Worm (Caenorhabditis elegans) whole organism, late embryonic: ENCODE results near the gene ZK353.2.
A peak's percentile ranks its signal among the peaks of the same experiment; 100 is the strongest.

Source experiments
- C08G9.2 ChIP-seq: sonication (generic microtip); optimal IDR thresholded peaks from 2 replicates; lab custom pipeline; 2016; ENCODE audit warnings: mild to moderate bottlenecking, missing genetic modification characterization, moderate library complexity, missing compliant biosample characterization
- C38D4.7 ChIP-seq: fragments of 200-800 bp; sonication (Bioruptor generic); optimal IDR thresholded peaks from 2 replicates; lab custom pipeline; 2018; ENCODE audit warnings: mild to moderate bottlenecking, missing genetic modification characterization, moderate library complexity, missing compliant biosample characterization
- F13H6.1 ChIP-seq: sonication (generic microtip); optimal IDR thresholded peaks from 2 replicates; lab custom pipeline; 2016; ENCODE audit warnings: missing genetic modification characterization, missing compliant biosample characterization
- Y22D7AL.16 ChIP-seq: sonication (generic microtip); optimal IDR thresholded peaks from 2 replicates; lab custom pipeline; 2016; ENCODE audit warnings: missing genetic modification characterization, missing compliant biosample characterization
- ceh-14 ChIP-seq: sonication (generic microtip); optimal IDR thresholded peaks from 2 replicates; lab custom pipeline; 2016; ENCODE audit warnings: missing genotype, missing genetic modification characterization, missing compliant biosample characterization
- ceh-18 ChIP-seq: sonication (generic microtip); optimal IDR thresholded peaks from 2 replicates; lab custom pipeline; 2016; ENCODE audit warnings: missing genetic modification characterization, missing compliant biosample characterization
- ceh-19 ChIP-seq: fragments of 200-800 bp; sonication (Bioruptor generic); optimal IDR thresholded peaks from 2 replicates; lab custom pipeline; 2018; ENCODE audit warnings: mild to moderate bottlenecking, missing genetic modification characterization, missing compliant biosample characterization
- ceh-2 ChIP-seq: sonication (generic microtip); optimal IDR thresholded peaks from 2 replicates; lab custom pipeline; 2016; ENCODE audit warnings: missing genotype, missing genetic modification characterization, missing compliant biosample characterization
- ceh-22 ChIP-seq: sonication (generic microtip); optimal IDR thresholded peaks from 2 replicates; lab custom pipeline; 2017; ENCODE audit warnings: missing biosample characterization, missing genetic modification characterization
- ceh-24 ChIP-seq: sonication (generic microtip); optimal IDR thresholded peaks from 2 replicates; lab custom pipeline; 2016; ENCODE audit warnings: mild to moderate bottlenecking, missing genetic modification characterization, missing compliant biosample characterization
- ceh-30 ChIP-seq: fragments of 150-350 bp; optimal IDR thresholded peaks from 2 replicates; lab custom pipeline; 2014; ENCODE audit warnings: missing biosample characterization, missing genetic modification characterization
- ceh-34 ChIP-seq: sonication (generic microtip); optimal IDR thresholded peaks from 2 replicates; lab custom pipeline; 2016; ENCODE audit warnings: mild to moderate bottlenecking, missing genetic modification characterization, missing compliant biosample characterization
- ceh-45 ChIP-seq: fragments of 200-800 bp; sonication (Bioruptor generic); IDR thresholded peaks from 2 replicates; pipeline ENCODE4 v1.3.6; 2022; ENCODE audit warnings: missing genetic modification reagents, missing genetic modification characterization, missing compliant biosample characterization
- ceh-48 ChIP-seq: sonication (generic microtip); optimal IDR thresholded peaks from 2 replicates; lab custom pipeline; 2016; ENCODE audit warnings: missing genetic modification characterization, inconsistent platforms, missing compliant biosample characterization
- che-1 ChIP-seq: sonication (generic microtip); optimal IDR thresholded peaks from 2 replicates; lab custom pipeline; 2016; ENCODE audit warnings: mild to moderate bottlenecking, missing genetic modification characterization, missing compliant biosample characterization
- dmd-4 ChIP-seq: sonication (generic microtip); optimal IDR thresholded peaks from 2 replicates; lab custom pipeline; 2016; ENCODE audit warnings: borderline replicate concordance, missing genetic modification characterization, missing compliant biosample characterization
- dve-1 ChIP-seq: sonication (generic microtip); optimal IDR thresholded peaks from 2 replicates; lab custom pipeline; 2017; ENCODE audit warnings: antibody characterized with exemption, mild to moderate bottlenecking, missing genetic modification characterization, missing compliant biosample characterization
- elt-2 ChIP-seq: sonication (generic microtip); optimal IDR thresholded peaks from 2 replicates; lab custom pipeline; 2016; ENCODE audit warnings: missing genetic modification reagents, missing genetic modification characterization, missing compliant biosample characterization
- elt-4 ChIP-seq: sonication (generic microtip); optimal IDR thresholded peaks from 2 replicates; lab custom pipeline; 2016; ENCODE audit warnings: missing genetic modification characterization, missing compliant biosample characterization
- ets-4 ChIP-seq: sonication (generic microtip); optimal IDR thresholded peaks from 2 replicates; lab custom pipeline; 2016; ENCODE audit warnings: missing genetic modification characterization, missing compliant biosample characterization
- eyg-1 ChIP-seq: sonication (generic microtip); optimal IDR thresholded peaks from 2 replicates; lab custom pipeline; 2016; ENCODE audit warnings: missing genotype, missing genetic modification characterization, missing compliant biosample characterization
- fax-1 ChIP-seq: sonication (generic microtip); optimal IDR thresholded peaks from 2 replicates; lab custom pipeline; 2016; ENCODE audit warnings: missing genotype, missing genetic modification characterization, missing compliant biosample characterization
- fkh-10 ChIP-seq: fragments of 150-350 bp; optimal IDR thresholded peaks from 2 replicates; lab custom pipeline; 2014; ENCODE audit warnings: missing biosample characterization, missing genetic modification reagents, missing genetic modification characterization
- fkh-6 ChIP-seq: sonication (generic microtip); optimal IDR thresholded peaks from 2 replicates; lab custom pipeline; 2016; ENCODE audit warnings: missing genetic modification characterization, missing compliant biosample characterization
- gmeb-2 ChIP-seq: sonication (generic microtip); optimal IDR thresholded peaks from 2 replicates; lab custom pipeline; 2016; ENCODE audit warnings: missing genetic modification characterization, inconsistent platforms, missing compliant biosample characterization
- hlh-15 ChIP-seq: sonication (generic microtip); optimal IDR thresholded peaks from 2 replicates; lab custom pipeline; 2016; ENCODE audit warnings: missing genetic modification characterization, missing compliant biosample characterization
- hlh-6 ChIP-seq: sonication (generic microtip); optimal IDR thresholded peaks from 2 replicates; lab custom pipeline; 2016; ENCODE audit warnings: missing genotype, missing genetic modification characterization, missing compliant biosample characterization
- lin-11 ChIP-seq: fragments of 200-800 bp; sonication (Bioruptor generic); optimal IDR thresholded peaks from 2 replicates; lab custom pipeline; 2018; ENCODE audit warnings: mild to moderate bottlenecking, missing genetic modification characterization, missing compliant biosample characterization
- madf-2 ChIP-seq: sonication (generic microtip); optimal IDR thresholded peaks from 2 replicates; lab custom pipeline; 2017; ENCODE audit warnings: missing genetic modification characterization, missing compliant biosample characterization
- mec-3 ChIP-seq: sonication (generic microtip); optimal IDR thresholded peaks from 2 replicates; lab custom pipeline; 2016; ENCODE audit warnings: borderline replicate concordance, missing genetic modification characterization, missing compliant biosample characterization
- nfya-1 ChIP-seq: sonication (generic microtip); optimal IDR thresholded peaks from 2 replicates; lab custom pipeline; 2017; ENCODE audit warnings: missing genetic modification characterization, mild to moderate bottlenecking, missing compliant biosample characterization, antibody characterized with exemption, moderate library complexity
- nhr-232 ChIP-seq: sonication (generic microtip); optimal IDR thresholded peaks from 2 replicates; lab custom pipeline; 2016; ENCODE audit warnings: missing genetic modification characterization, missing compliant biosample characterization
- odd-2 ChIP-seq: sonication (generic microtip); optimal IDR thresholded peaks from 2 replicates; lab custom pipeline; 2017; ENCODE audit warnings: antibody characterized with exemption, mild to moderate bottlenecking, missing genetic modification characterization, missing compliant biosample characterization
- pag-3 ChIP-seq: sonication (generic microtip); optimal IDR thresholded peaks from 2 replicates; lab custom pipeline; 2016; ENCODE audit warnings: missing compliant biosample characterization, missing genetic modification characterization, borderline replicate concordance
- pat-9 ChIP-seq: fragments of 200-800 bp; sonication (Bioruptor generic); optimal IDR thresholded peaks from 2 replicates; lab custom pipeline; 2018; ENCODE audit warnings: mild to moderate bottlenecking, missing genetic modification characterization, moderate library complexity, missing compliant biosample characterization
- pha-2 ChIP-seq: sonication (generic microtip); optimal IDR thresholded peaks from 2 replicates; lab custom pipeline; 2017; ENCODE audit warnings: mild to moderate bottlenecking, missing genetic modification characterization, missing compliant biosample characterization
- pqm-1 ChIP-seq: sonication (generic microtip); optimal IDR thresholded peaks from 2 replicates; lab custom pipeline; 2016; ENCODE audit warnings: missing genetic modification characterization, missing compliant biosample characterization
- pros-1 ChIP-seq: fragments of 150-350 bp; optimal IDR thresholded peaks from 2 replicates; lab custom pipeline; 2014; ENCODE audit warnings: missing biosample characterization, missing genetic modification reagents, missing genetic modification characterization
- ref-2 ChIP-seq: sonication (generic microtip); optimal IDR thresholded peaks from 2 replicates; lab custom pipeline; 2016; ENCODE audit warnings: missing genetic modification characterization, missing compliant biosample characterization
- rnt-1 ChIP-seq: sonication (generic microtip); optimal IDR thresholded peaks from 2 replicates; lab custom pipeline; 2016; ENCODE audit warnings: missing genetic modification characterization, missing compliant biosample characterization
- sdc-2 ChIP-seq: sonication (generic microtip); optimal IDR thresholded peaks from 2 replicates; lab custom pipeline; 2016; ENCODE audit warnings: missing genotype, missing genetic modification characterization, missing compliant biosample characterization
- sox-2 ChIP-seq: fragments of 200-800 bp; sonication (Bioruptor generic); IDR thresholded peaks from 2 replicates; pipeline ENCODE4 v1.3.6; 2022; ENCODE audit warnings: missing genetic modification reagents, missing genetic modification characterization, missing compliant biosample characterization
- sox-4 ChIP-seq: sonication (generic microtip); optimal IDR thresholded peaks from 2 replicates; lab custom pipeline; 2017; ENCODE audit warnings: mild to moderate bottlenecking, missing genetic modification characterization, inconsistent platforms, missing compliant biosample characterization
- syd-9 ChIP-seq: sonication (generic microtip); optimal IDR thresholded peaks from 2 replicates; lab custom pipeline; 2016; ENCODE audit warnings: mild to moderate bottlenecking, missing genetic modification characterization, moderate library complexity, missing compliant biosample characterization
- tbx-7 ChIP-seq: sonication (generic microtip); optimal IDR thresholded peaks from 2 replicates; lab custom pipeline; 2016; ENCODE audit warnings: missing genotype, missing genetic modification characterization, missing compliant biosample characterization
- ttx-3 ChIP-seq: sonication (generic microtip); optimal IDR thresholded peaks from 2 replicates; lab custom pipeline; 2016; ENCODE audit warnings: missing genetic modification reagents, missing genetic modification characterization, missing compliant biosample characterization
- unc-3 ChIP-seq, 2 experiments: fragments of 200-800 bp in 1 of 2; sonication (Bioruptor generic) in 1 of 2; sonication (generic microtip) in 1 of 2; conservative IDR thresholded peaks in 1 of 2; optimal IDR thresholded peaks in 1 of 2; 2 replicates each; pipeline versions ENCODE4 v1.3.6 to Lab custom; 2016 to 2022; ENCODE audit warnings: missing compliant biosample characterization in 2 of 2, missing genetic modification characterization in 2 of 2, missing genetic modification reagents in 1 of 2
- unc-42 ChIP-seq: sonication (generic microtip); optimal IDR thresholded peaks from 2 replicates; lab custom pipeline; 2016; ENCODE audit warnings: missing genotype, missing genetic modification characterization, missing compliant biosample characterization
- unc-55 ChIP-seq: sonication (generic microtip); optimal IDR thresholded peaks from 2 replicates; lab custom pipeline; 2017; ENCODE audit warnings: missing biosample characterization, missing genetic modification reagents, missing genetic modification characterization
- unc-86 ChIP-seq: sonication (generic microtip); optimal IDR thresholded peaks from 2 replicates; lab custom pipeline; 2016; ENCODE audit warnings: missing genetic modification characterization, missing compliant biosample characterization
- zip-5 ChIP-seq: sonication (generic microtip); optimal IDR thresholded peaks from 2 replicates; lab custom pipeline; 2016; ENCODE audit warnings: missing genetic modification characterization, missing compliant biosample characterization

ZK353.2 gene

DNA sequence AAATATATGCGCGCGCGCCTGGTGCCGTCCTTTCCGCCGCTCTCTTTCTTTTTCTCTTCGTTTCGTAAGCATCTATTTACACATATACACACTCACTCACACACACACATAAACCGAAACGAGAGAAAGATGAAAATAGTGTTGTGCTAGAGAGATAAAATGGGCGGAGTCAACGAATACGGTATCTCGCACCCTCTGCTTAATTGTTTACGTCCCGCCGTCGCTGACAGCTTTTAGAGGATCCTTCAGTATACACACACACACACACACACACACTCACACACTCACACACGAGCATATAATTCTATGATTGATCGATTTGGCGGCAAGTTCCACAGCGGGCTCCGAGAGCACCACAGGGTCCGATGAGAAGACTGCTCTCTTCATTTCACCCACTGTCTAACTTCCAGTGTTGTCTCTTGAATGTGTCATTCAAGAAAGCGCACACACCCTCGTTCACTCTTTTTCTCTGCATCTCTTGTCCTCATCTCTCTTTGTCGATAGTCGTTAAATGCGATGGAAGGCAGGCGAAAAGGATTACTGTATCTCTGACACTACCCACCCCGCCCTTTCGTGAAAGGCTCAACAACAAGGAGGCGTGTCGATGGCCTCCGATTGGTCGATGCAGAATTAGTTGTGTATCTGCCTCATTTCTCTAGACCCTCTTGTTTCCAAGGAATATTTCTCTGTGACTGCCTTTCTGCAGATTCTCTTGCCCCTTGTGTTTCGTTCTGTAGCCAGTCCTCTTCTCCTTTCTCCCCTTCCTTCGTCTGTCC is 18.9 kb downstream of the ZK353.2 start (continued):
- TF ChIP-seq elt-2 (tag; lab: Kevin White, UChicago): peak; percentile 35
- peak; percentile 100 for TF ChIP-seq nfya-1 (tag; lab: Kevin White, UChicago)
- TF ChIP-seq sox-2 (GFP tag; lab: Robert Waterston, UW): peak; percentile 61
- TF ChIP-seq ceh-45 (GFP tag; lab: Robert Waterston, UW): no peak
- TF ChIP-seq hlh-15: no peak
- no peak for TF ChIP-seq fax-1
- no peak for TF ChIP-seq zip-5
- no peak for TF ChIP-seq nhr-232 (tag; lab: Kevin White, UChicago)
- peak; percentile 25 for TF ChIP-seq sdc-2
- TF ChIP-seq madf-2 (tag; lab: Kevin White, UChicago): no peak
- peak; percentile 2 for TF ChIP-seq pat-9
- TF ChIP-seq unc-3 (GFP tag; conservative IDR thresholded peaks at IDR 0.05; lab: Robert Waterston, UW): no peak
- peak; percentile 1 for TF ChIP-seq unc-3 (tag; optimal IDR thresholded peaks at IDR 0.05; lab: Kevin White, UChicago)
- peak; percentile 48 for TF ChIP-seq F13H6.1 (tag; lab: Kevin White, UChicago)
- TF ChIP-seq dmd-4 (tag; lab: Kevin White, UChicago): peak; percentile 1
- TF ChIP-seq fkh-10 (GFP tag; lab: Kevin White, UChicago): no peak
- TF ChIP-seq ceh-34: peak; percentile 78
- TF ChIP-seq unc-86 (tag; lab: Kevin White, UChicago): no peak
- peak; percentile 41 for TF ChIP-seq ceh-2 (tag; lab: Kevin White, UChicago)
- peak; percentile 83 for TF ChIP-seq pha-2 (tag; lab: Kevin White, UChicago)
- no peak for TF ChIP-seq odd-2 (tag; lab: Kevin White, UChicago)
- peak; percentile 50 for TF ChIP-seq ets-4
- TF ChIP-seq hlh-6 (tag; lab: Kevin White, UChicago): no peak
- TF ChIP-seq pqm-1: no peak
- no peak for TF ChIP-seq elt-4 (tag; lab: Kevin White, UChicago)
- TF ChIP-seq gmeb-2: peak; percentile 35
- TF ChIP-seq rnt-1 (tag; lab: Kevin White, UChicago): peak; percentile 54
- TF ChIP-seq pag-3 (tag; lab: Kevin White, UChicago): peak; percentile 29
- no peak for TF ChIP-seq tbx-7 (tag; lab: Kevin White, UChicago)
- peak; percentile 70 for TF ChIP-seq eyg-1 (tag; lab: Kevin White, UChicago)
- peak; percentile 66 for TF ChIP-seq ceh-48
- TF ChIP-seq fkh-6: no peak
- no peak for TF ChIP-seq lin-11 (tag; lab: Kevin White, UChicago)
- TF ChIP-seq ceh-30 (tag; lab: Kevin White, UChicago): no peak
- TF ChIP-seq ceh-22 (tag; lab: Kevin White, UChicago): peak; percentile 87
- peak; percentile 98 for TF ChIP-seq unc-55
- TF ChIP-seq ttx-3: peak; percentile 19
- no peak for TF ChIP-seq C38D4.7 (GFP tag; lab: Kevin White, UChicago)
- TF ChIP-seq ceh-19 (GFP tag; lab: Kevin White, UChicago): peak; percentile 5
- TF ChIP-seq sox-4: no peak
- TF ChIP-seq syd-9 (tag; lab: Kevin White, UChicago): peak; percentile 76
- TF ChIP-seq ref-2 (tag; lab: Kevin White, UChicago): peak; percentile 65
- peak; percentile 78 for TF ChIP-seq unc-42
- no peak for TF ChIP-seq che-1 (tag; lab: Kevin White, UChicago)
- TF ChIP-seq ceh-24: no peak
- peak; percentile 6 for TF ChIP-seq Y22D7AL.16 (tag; lab: Kevin White, UChicago)
- peak; percentile 98 for TF ChIP-seq ceh-18 (tag; lab: Kevin White, UChicago)
- TF ChIP-seq C08G9.2: no peak
- peak; percentile 44 for TF ChIP-seq dve-1 (tag; lab: Kevin White, UChicago)
- TF ChIP-seq mec-3 (tag; lab: Kevin White, UChicago): no peak
- TF ChIP-seq pros-1 (tag; lab: Kevin White, UChicago): peak; percentile 44
- no peak for TF ChIP-seq ceh-14 (tag; lab: Kevin White, UChicago)
